Fruit fly (Drosophila melanogaster) whole organism, prepupa: Measurements from ENCODE around the gene Cyp4g15.

Experiments used
- CG10631 ChIP-seq: fragments of 200-800 bp; sonication (Bioruptor generic); optimal IDR thresholded peaks from 2 replicates; lab custom pipeline; 2016; ENCODE audit warnings: missing biosample characterization, missing genetic modification characterization
- CG11294 ChIP-seq: fragments of 200-800 bp; sonication (Bioruptor generic); IDR thresholded peaks from 2 replicates; pipeline ENCODE4 v1.3.6; 2022; ENCODE audit warnings: missing biosample characterization, missing genetic modification characterization
- CG15336 ChIP-seq: fragments of 200-800 bp; sonication (Bioruptor generic); IDR thresholded peaks from 2 replicates; pipeline ENCODE4 v1.3.6; 2022; ENCODE audit warnings: missing biosample characterization, missing genetic modification characterization
- CG1621 ChIP-seq: fragments of 200-800 bp; sonication (Bioruptor generic); optimal IDR thresholded peaks from 3 replicates; lab custom pipeline; 2018; ENCODE audit warnings: missing biosample characterization, mild to moderate bottlenecking, missing genetic modification characterization
- CG3032 ChIP-seq: fragments of 200-800 bp; optimal IDR thresholded peaks from 2 replicates; lab custom pipeline; 2019; ENCODE audit warnings: missing biosample characterization, mild to moderate bottlenecking, missing genetic modification characterization, moderate library complexity
- CG31627 ChIP-seq: fragments of 200-800 bp; sonication (Bioruptor generic); optimal IDR thresholded peaks from 3 replicates; lab custom pipeline; 2016; ENCODE audit warnings: missing biosample characterization, missing genetic modification characterization
- CG32006 ChIP-seq: fragments of 200-800 bp; sonication (Bioruptor generic); optimal IDR thresholded peaks from 3 replicates; lab custom pipeline; 2017; ENCODE audit warnings: missing biosample characterization, mild to moderate bottlenecking, missing genetic modification characterization
- CG34406 ChIP-seq: fragments of 200-800 bp; sonication (Bioruptor generic); optimal IDR thresholded peaks from 3 replicates; lab custom pipeline; 2016; ENCODE audit warnings: missing biosample characterization, missing genetic modification characterization
- CG3919 ChIP-seq: fragments of 200-800 bp; sonication (Bioruptor generic); optimal IDR thresholded peaks from 3 replicates; lab custom pipeline; 2016; ENCODE audit warnings: missing biosample characterization, missing genetic modification characterization
- CG4318 ChIP-seq: fragments of 200-800 bp; sonication (Bioruptor generic); optimal IDR thresholded peaks from 3 replicates; lab custom pipeline; 2017; ENCODE audit warnings: missing biosample characterization, mild to moderate bottlenecking, missing genetic modification characterization
- CG6163 ChIP-seq: fragments of 200-800 bp; sonication (Bioruptor generic); IDR thresholded peaks from 3 replicates; pipeline ENCODE4 v1.3.6; 2022; ENCODE audit warnings: missing biosample characterization, missing genetic modification characterization
- CG6276 ChIP-seq: fragments of 200-800 bp; sonication (Bioruptor generic); optimal IDR thresholded peaks from 2 replicates; lab custom pipeline; 2017; ENCODE audit warnings: missing biosample characterization, mild to moderate bottlenecking, missing genetic modification characterization
- CG6792 ChIP-seq: fragments of 200-800 bp; sonication (Bioruptor generic); optimal IDR thresholded peaks from 3 replicates; lab custom pipeline; 2016; ENCODE audit warnings: missing biosample characterization, missing genetic modification characterization
- CG6808 ChIP-seq: fragments of 200-800 bp; sonication (Bioruptor generic); optimal IDR thresholded peaks from 3 replicates; lab custom pipeline; 2017; ENCODE audit warnings: missing biosample characterization, missing genetic modification characterization, mild to moderate bottlenecking, moderate library complexity, missing genetic modification reagents
- CG6854 ChIP-seq: fragments of 200-800 bp; sonication (Bioruptor generic); optimal IDR thresholded peaks from 2 replicates; lab custom pipeline; 2017; ENCODE audit warnings: missing biosample characterization, mild to moderate bottlenecking, missing genetic modification characterization
- CG7368 ChIP-seq: fragments of 200-800 bp; sonication (Bioruptor generic); optimal IDR thresholded peaks from 3 replicates; lab custom pipeline; 2016; ENCODE audit warnings: missing biosample characterization, missing genetic modification characterization
- CG8119 ChIP-seq: fragments of 200-800 bp; sonication (Bioruptor generic); IDR thresholded peaks from 3 replicates; pipeline ENCODE4 v1.3.6; 2022; ENCODE audit warnings: missing biosample characterization, missing genetic modification characterization
- CG8319 ChIP-seq: fragments of 200-800 bp; sonication (Bioruptor generic); optimal IDR thresholded peaks from 3 replicates; lab custom pipeline; 2016; ENCODE audit warnings: missing biosample characterization, missing genetic modification characterization
- CG8632 ChIP-seq: fragments of 200-800 bp; sonication (Bioruptor generic); optimal IDR thresholded peaks from 3 replicates; lab custom pipeline; 2016; ENCODE audit warnings: missing biosample characterization, missing genetic modification characterization
- CG9139 ChIP-seq: fragments of 200-800 bp; sonication (Bioruptor generic); optimal IDR thresholded peaks from 3 replicates; lab custom pipeline; 2017; ENCODE audit warnings: missing biosample characterization, mild to moderate bottlenecking, missing genetic modification characterization
- Eip78C ChIP-seq: fragments of 200-800 bp; sonication (Bioruptor generic); peaks from one replicate; lab custom pipeline; 2016; ENCODE audit warnings: missing biosample characterization, missing genetic modification characterization
- Eip93F ChIP-seq: fragments of 200-800 bp; sonication (Bioruptor generic); optimal IDR thresholded peaks from 2 replicates; lab custom pipeline; 2016; ENCODE audit warnings: missing biosample characterization, mild to moderate bottlenecking, missing genetic modification characterization
- Ets21C ChIP-seq: fragments of 200-800 bp; sonication (Bioruptor generic); optimal IDR thresholded peaks from 3 replicates; lab custom pipeline; 2016; ENCODE audit warnings: missing biosample characterization, missing genetic modification characterization
- Gug ChIP-seq: fragments of 200-800 bp; sonication (Bioruptor generic); IDR thresholded peaks from 2 replicates; pipeline ENCODE4 v1.3.6; 2022; ENCODE audit warnings: missing biosample characterization, missing genetic modification characterization
- Hr38 ChIP-seq: sonication (Bioruptor generic); optimal IDR thresholded peaks from 2 replicates; lab custom pipeline; 2016; ENCODE audit warnings: missing biosample characterization, missing genetic modification characterization
- Hr4 ChIP-seq: fragments of 200-800 bp; sonication (Bioruptor generic); optimal IDR thresholded peaks from 3 replicates; lab custom pipeline; 2016; ENCODE audit warnings: missing biosample characterization, missing genetic modification characterization
- Lpt ChIP-seq: fragments of 200-800 bp; sonication (Bioruptor generic); optimal IDR thresholded peaks from 3 replicates; lab custom pipeline; 2016; ENCODE audit warnings: missing biosample characterization, missing genetic modification characterization
- Met ChIP-seq: fragments of 200-800 bp; sonication (Bioruptor generic); optimal IDR thresholded peaks from 3 replicates; lab custom pipeline; 2016; ENCODE audit warnings: missing biosample characterization, missing genetic modification characterization
- OdsH ChIP-seq: fragments of 200-800 bp; sonication (Bioruptor generic); optimal IDR thresholded peaks from 3 replicates; lab custom pipeline; 2016; ENCODE audit warnings: missing biosample characterization, missing genetic modification characterization
- Smox ChIP-seq: fragments of 200-800 bp; sonication (Bioruptor generic); optimal IDR thresholded peaks from 3 replicates; lab custom pipeline; 2016; ENCODE audit warnings: missing biosample characterization, missing genetic modification characterization
- Sox102F ChIP-seq: fragments of 200-800 bp; sonication (Bioruptor generic); optimal IDR thresholded peaks from 2 replicates; lab custom pipeline; 2016; ENCODE audit warnings: missing biosample characterization, mild to moderate bottlenecking, missing genetic modification characterization
- Sox14 ChIP-seq: fragments of 200-800 bp; sonication (Bioruptor generic); optimal IDR thresholded peaks from 3 replicates; lab custom pipeline; 2016; ENCODE audit warnings: missing biosample characterization, missing genetic modification characterization
- Sox15 ChIP-seq: fragments of 200-800 bp; sonication (Bioruptor generic); optimal IDR thresholded peaks from 3 replicates; lab custom pipeline; 2016; ENCODE audit warnings: missing biosample characterization, missing genetic modification characterization
- achi ChIP-seq: fragments of 200-800 bp; sonication (Bioruptor generic); optimal IDR thresholded peaks from 3 replicates; lab custom pipeline; 2016; ENCODE audit warnings: missing biosample characterization, missing genetic modification characterization
- acj6 ChIP-seq: fragments of 200-800 bp; sonication (Bioruptor generic); optimal IDR thresholded peaks from 3 replicates; lab custom pipeline; 2016; ENCODE audit warnings: missing biosample characterization, missing genetic modification characterization
- cyc ChIP-seq: fragments of 200-800 bp; sonication (Bioruptor generic); optimal IDR thresholded peaks from 3 replicates; lab custom pipeline; 2016; ENCODE audit warnings: missing biosample characterization, missing genetic modification characterization
- dsx ChIP-seq: fragments of 200-800 bp; optimal IDR thresholded peaks from 3 replicates; lab custom pipeline; 2019; ENCODE audit warnings: missing biosample characterization, mild to moderate bottlenecking, missing genetic modification characterization, moderate library complexity; ENCODE audit not compliant: poor library complexity, severe bottlenecking
- eg ChIP-seq: fragments of 200-800 bp; sonication (Bioruptor generic); IDR thresholded peaks from 3 replicates; pipeline ENCODE4 v1.3.6; 2022; ENCODE audit warnings: missing biosample characterization, missing genetic modification characterization
- fkh ChIP-seq: fragments of 200-800 bp; sonication (Bioruptor generic); optimal IDR thresholded peaks from 3 replicates; lab custom pipeline; 2017; ENCODE audit warnings: missing biosample characterization, mild to moderate bottlenecking, missing genetic modification characterization, moderate library complexity
- lz ChIP-seq: fragments of 200-800 bp; sonication (Bioruptor generic); optimal IDR thresholded peaks from 3 replicates; lab custom pipeline; 2016; ENCODE audit warnings: missing biosample characterization, missing genetic modification characterization
- net ChIP-seq: fragments of 200-800 bp; sonication (Bioruptor generic); optimal IDR thresholded peaks from 3 replicates; lab custom pipeline; 2016; ENCODE audit warnings: missing biosample characterization, missing genetic modification characterization
- pdm3 ChIP-seq: fragments of 200-800 bp; sonication (Bioruptor generic); optimal IDR thresholded peaks from 3 replicates; lab custom pipeline; 2016; ENCODE audit warnings: missing biosample characterization, missing genetic modification characterization
- salr ChIP-seq, 2 experiments: fragments of 200-800 bp; sonication (Bioruptor generic); optimal IDR thresholded peaks; 3 replicates each; lab custom pipeline; 2016 to 2018; ENCODE audit warnings: missing biosample characterization in 2 of 2, missing genetic modification characterization in 2 of 2, mild to moderate bottlenecking in 1 of 2
- spab ChIP-seq: fragments of 200-800 bp; sonication (Bioruptor generic); optimal IDR thresholded peaks from 2 replicates; lab custom pipeline; 2017; ENCODE audit warnings: missing biosample characterization, mild to moderate bottlenecking, missing genetic modification characterization, missing genetic modification reagents
- ss ChIP-seq, 2 experiments: fragments of 200-800 bp; sonication (Bioruptor generic); optimal IDR thresholded peaks; 2 replicates in 1 of 2; 3 replicates in 1 of 2; lab custom pipeline; 2017 to 2018; ENCODE audit warnings: mild to moderate bottlenecking in 2 of 2, missing biosample characterization in 2 of 2, missing genetic modification characterization in 2 of 2, moderate library complexity in 1 of 2
- svp ChIP-seq: fragments of 200-800 bp; sonication (Bioruptor generic); peaks from one replicate; lab custom pipeline; 2016; ENCODE audit warnings: missing biosample characterization, missing genetic modification characterization
- topi ChIP-seq: fragments of 200-800 bp; sonication (Bioruptor generic); optimal IDR thresholded peaks from 3 replicates; lab custom pipeline; 2016; ENCODE audit warnings: missing biosample characterization, missing genetic modification characterization

The Cyp4g15 gene

DNA sequence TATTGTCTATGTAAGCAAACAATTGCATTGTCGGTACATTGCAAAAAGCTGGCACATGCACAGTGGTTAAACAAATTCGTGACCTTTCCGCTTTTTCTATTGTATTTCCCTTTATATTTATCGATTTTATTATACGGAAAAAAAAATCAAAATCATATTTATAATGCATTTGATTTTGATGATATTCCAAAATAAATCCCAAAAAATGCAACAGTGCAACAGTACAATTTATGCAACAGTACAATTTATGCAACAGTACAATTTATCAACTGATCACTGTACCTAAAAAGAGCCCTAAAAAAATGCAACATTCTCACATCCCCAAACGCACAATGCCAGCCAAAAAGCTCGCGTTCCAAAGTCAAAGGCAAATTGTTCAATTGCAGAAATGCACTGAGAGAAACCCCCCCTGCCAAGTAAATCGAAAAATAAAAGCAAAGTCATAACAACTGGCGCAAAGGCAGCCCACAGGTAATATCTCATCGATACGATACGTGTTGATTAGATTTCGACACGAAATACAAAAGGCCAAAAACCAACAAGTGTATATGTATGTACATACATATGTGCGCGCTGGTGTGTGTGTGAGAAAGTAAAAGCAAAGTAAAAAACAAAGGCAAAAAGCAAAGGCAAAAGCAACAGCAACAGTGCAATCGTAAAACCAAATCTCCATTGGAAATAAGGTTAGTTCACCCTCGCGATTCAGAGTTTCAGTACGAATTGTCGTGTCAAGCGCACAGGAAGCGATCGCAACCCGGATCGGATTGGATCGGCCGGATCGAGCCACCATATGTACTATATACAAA is 34.8 kb upstream of the Cyp4g15 start, which contains the start of gene Sk1 (continued):
- TF ChIP-seq OdsH (GFP tag; lab: Kevin White, UChicago) = peak; percentile 14
- peak; percentile 33 for TF ChIP-seq topi (GFP tag; lab: Kevin White, UChicago)
- TF ChIP-seq, all 60 proteins: peak for 26

dm6 chrX:11446792-11447405 is 30.0 kb upstream of the Cyp4g15 start:
- peak; percentile 84 for TF ChIP-seq Hr4 (GFP tag; lab: Kevin White, UChicago)
- peak; percentile 87 for TF ChIP-seq CG31627 (GFP tag; lab: Kevin White, UChicago)
- peak; percentile 52 for TF ChIP-seq fkh (GFP tag; lab: Kevin White, UChicago)
- TF ChIP-seq Met (GFP tag; lab: Kevin White, UChicago) = peak; percentile 82
- TF ChIP-seq ss (GFP tag; optimal IDR thresholded peaks at IDR 0.05; lab: Kevin White, UChicago) = peak in 1 of 2 experiments; percentile 59
- TF ChIP-seq pdm3 (GFP tag; lab: Kevin White, UChicago) = peak; percentile 89
- peak; percentile 75 for TF ChIP-seq net
- no peak for TF ChIP-seq Hr38
- TF ChIP-seq CG9139 (GFP tag; lab: Kevin White, UChicago) = peak; percentile 21
- peak; percentile 72 for TF ChIP-seq Ets21C
- TF ChIP-seq lz (GFP tag; lab: Kevin White, UChicago) = peak; percentile 86
- peak; percentile 79; the same call in 2 of the 3 replicates for TF ChIP-seq CG8119
- TF ChIP-seq Gug (GFP tag; lab: Robert Waterston, UW) = peak; percentile 85
- peak; percentile 84 for TF ChIP-seq CG6792 (GFP tag; lab: Kevin White, UChicago)
- peak; percentile 92 for TF ChIP-seq Eip78C
- TF ChIP-seq Sox15 = peak; percentile 75
- TF ChIP-seq CG6854 (GFP tag; lab: Kevin White, UChicago) = peak; percentile 18
- peak; percentile 63 for TF ChIP-seq CG4318 (GFP tag; lab: Kevin White, UChicago)
- TF ChIP-seq CG8632 (GFP tag; lab: Kevin White, UChicago) = peak; percentile 72
- TF ChIP-seq Eip93F (GFP tag; lab: Kevin White, UChicago) = no peak
- peak; percentile 76 for TF ChIP-seq CG7368 (GFP tag; lab: Kevin White, UChicago)
- peak; percentile 72 for TF ChIP-seq CG34406 (GFP tag; lab: Kevin White, UChicago)
- peak; percentile 87 for TF ChIP-seq CG11294 (GFP tag; lab: Robert Waterston, UW)
- TF ChIP-seq CG32006 (GFP tag; lab: Kevin White, UChicago) = peak; percentile 86
- TF ChIP-seq Lpt (GFP tag; lab: Kevin White, UChicago) = peak; percentile 64
- peak; percentile 71 for TF ChIP-seq CG6276 (GFP tag; lab: Kevin White, UChicago)
- peak; percentile 77 for TF ChIP-seq Sox102F (GFP tag; lab: Kevin White, UChicago)
- TF ChIP-seq cyc = peak; percentile 86
- TF ChIP-seq CG3919 (GFP tag; lab: Kevin White, UChicago) = peak; percentile 84
- TF ChIP-seq CG6163 (GFP tag; lab: Robert Waterston, UW) = peak; percentile 89
- TF ChIP-seq spab (GFP tag; lab: Kevin White, UChicago) = peak; percentile 39
- peak; percentile 85 for TF ChIP-seq acj6 (GFP tag; lab: Kevin White, UChicago)
- peak; percentile 61 for TF ChIP-seq CG3032
- peak; percentile 86 for TF ChIP-seq Sox14 (GFP tag; lab: Kevin White, UChicago)
- peak; percentile 80 for TF ChIP-seq CG15336 (GFP tag; lab: Robert Waterston, UW)
- peak; percentile 73 for TF ChIP-seq CG10631 (GFP tag; lab: Kevin White, UChicago)
- TF ChIP-seq topi (GFP tag; lab: Kevin White, UChicago) = peak; percentile 80
- peak; percentile 94 for TF ChIP-seq eg (GFP tag; lab: Robert Waterston, UW)
- peak; percentile 37 to 59 for TF ChIP-seq salr (GFP tag; optimal IDR thresholded peaks at IDR 0.05; lab: Kevin White, UChicago)
- peak; percentile 26 for TF ChIP-seq CG6808
- TF ChIP-seq Smox = peak; percentile 78
- peak; percentile 74 for TF ChIP-seq CG8319 (GFP tag; lab: Kevin White, UChicago)
- peak; percentile 72 for TF ChIP-seq CG1621
- TF ChIP-seq achi = peak; percentile 76
- peak; percentile 59 for TF ChIP-seq dsx (GFP tag; lab: Kevin White, UChicago)
- peak; percentile 91 for TF ChIP-seq svp
